ENCODE assay signal across 1 fruit fly cellular context in genomic region chr3R:13218733-13219132, dm6.
TF ChIP-seq lines count a peak whose summit lies in the region.

No protein-coding gene starts in this region.

TF ChIP-seq in whole organism, embryonic, 481 proteins besides CTCF, POLR2A, EP300 and RAD21 (continued from another document):
- no peak for TF ChIP-seq crol (GFP tag; IDR thresholded peaks at IDR 0.05; lab: Robert Waterston, UW)
- 0 out of 3 replicates have a peak, but pooled peaks have one; percentile 33 for TF ChIP-seq Mrtf (GFP tag; IDR thresholded peaks at IDR 0.05; lab: Robert Waterston, UW)
- peak; percentile 5 for TF ChIP-seq grn (GFP tag; optimal IDR thresholded peaks at IDR 0.05; lab: Kevin White, UChicago)
- TF ChIP-seq Lpt (GFP tag; optimal IDR thresholded peaks at IDR 0.05; lab: Kevin White, UChicago), result no peak
- peak; percentile 10 for TF ChIP-seq CG7928 (GFP tag; optimal IDR thresholded peaks at IDR 0.05; lab: Kevin White, UChicago)
- TF ChIP-seq sob (GFP tag; IDR thresholded peaks at IDR 0.05; lab: Robert Waterston, UW), result 0 out of 2 replicates have a peak, but pooled peaks have one; percentile 35
- no peak for TF ChIP-seq CG9876 (GFP tag; optimal IDR thresholded peaks at IDR 0.05; lab: Kevin White, UChicago)
- peak; percentile 7 for TF ChIP-seq pnt (GFP tag; optimal IDR thresholded peaks at IDR 0.05; lab: Kevin White, UChicago)
- TF ChIP-seq rib (GFP tag; IDR thresholded peaks at IDR 0.05; lab: Robert Waterston, UW), result peak; percentile 28; the same call in 1 of the 2 replicates
- peak; percentile 1 for TF ChIP-seq bcd (GFP tag; optimal IDR thresholded peaks at IDR 0.05; lab: Kevin White, UChicago)
- no peak for TF ChIP-seq zen (tag; optimal IDR thresholded peaks at IDR 0.05; lab: Kevin White, UChicago)
- TF ChIP-seq CG17361 (GFP tag; IDR thresholded peaks at IDR 0.05; lab: Robert Waterston, UW), result 0 out of 3 replicates have a peak, but pooled peaks have one; percentile 17
- TF ChIP-seq CG3847 (GFP tag; IDR thresholded peaks at IDR 0.05; lab: Robert Waterston, UW), result peak; percentile 38; the same call in 1 of the 2 replicates
- no peak for TF ChIP-seq CG9932 (GFP tag; IDR thresholded peaks at IDR 0.05; lab: Robert Waterston, UW)
- TF ChIP-seq CG7839 (tag; optimal IDR thresholded peaks at IDR 0.05; lab: Kevin White, UChicago), result peak; percentile 33
- TF ChIP-seq CG15269 (tag; optimal IDR thresholded peaks at IDR 0.05; lab: Kevin White, UChicago), result peak; percentile 12
- no peak for TF ChIP-seq NC2β (GFP tag; optimal IDR thresholded peaks at IDR 0.05; lab: Kevin White, UChicago)
- no peak for TF ChIP-seq ken (GFP tag; IDR thresholded peaks at IDR 0.05; lab: Robert Waterston, UW)
- TF ChIP-seq CG18599 (GFP tag; optimal IDR thresholded peaks at IDR 0.05; lab: Kevin White, UChicago), result peak; percentile 21
- no peak for TF ChIP-seq CG2875 (GFP tag; optimal IDR thresholded peaks at IDR 0.05; lab: Kevin White, UChicago)
- TF ChIP-seq Rfx (GFP tag; IDR thresholded peaks at IDR 0.05; lab: Robert Waterston, UW), result peak; percentile 76
TF ChIP-seq in whole organism, embryonic: peak in this region for 39.
